Fruit fly (Drosophila melanogaster): ENCODE results near the gene Lip1.

The Lip1 gene

DNA sequence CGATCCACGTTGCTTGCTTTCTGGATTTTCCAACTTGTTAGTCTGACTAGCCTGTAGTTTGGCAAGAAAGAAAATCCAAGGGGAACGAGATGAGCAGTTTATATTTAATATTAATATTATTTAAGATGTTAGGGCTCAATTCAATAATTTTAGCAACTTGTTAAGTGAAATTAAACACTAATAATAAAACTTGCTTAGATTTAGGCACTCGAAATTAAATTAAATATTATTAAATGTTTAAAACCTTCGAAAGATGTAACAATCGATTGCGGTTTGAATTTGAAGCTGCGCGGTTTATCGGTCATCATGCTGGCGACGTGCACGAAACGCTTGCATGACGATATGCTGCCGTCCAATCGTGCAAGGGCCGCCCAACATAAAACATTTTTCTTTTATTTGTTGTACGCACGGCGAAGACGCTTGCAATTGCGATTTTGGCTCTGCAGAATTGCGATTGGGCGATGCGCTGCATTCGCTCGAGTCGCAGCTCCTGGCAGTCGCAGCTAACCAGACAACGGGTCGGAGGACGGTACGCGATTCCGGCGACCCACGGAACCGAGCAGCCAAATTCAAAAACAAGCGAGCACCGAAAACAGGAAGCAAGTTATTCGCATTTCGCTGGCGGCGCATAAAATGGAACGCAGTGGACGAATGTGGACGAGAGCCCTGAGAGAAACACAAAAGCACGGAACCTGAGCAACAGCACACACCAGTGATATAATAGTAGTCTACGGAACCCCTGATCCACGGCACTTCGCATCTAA lies 35.8 kb upstream of the Lip1 start, which contains the start of the genes Vha16-5 and CG12299 (continued):
- TF ChIP-seq CG10147 (GFP tag; optimal IDR thresholded peaks at IDR 0.05), result peak; percentile 26
- peak; percentile 86 for TF ChIP-seq CG12942 (GFP tag; optimal IDR thresholded peaks at IDR 0.05)
- TF ChIP-seq crol (GFP tag; IDR thresholded peaks at IDR 0.05), result 0 out of 2 replicates have a peak, but pooled peaks have one; percentile 12
- peak; percentile 72 for TF ChIP-seq CG12659 (GFP tag; optimal IDR thresholded peaks at IDR 0.05)
- TF ChIP-seq CG7271 (tag; optimal IDR thresholded peaks at IDR 0.05), result no peak
- TF ChIP-seq sd (tag; optimal IDR thresholded peaks at IDR 0.05), result no peak
- no peak for TF ChIP-seq fru (optimal IDR thresholded peaks at IDR 0.05)
- TF ChIP-seq trh (GFP tag; optimal IDR thresholded peaks at IDR 0.05), result peak; percentile 50
- TF ChIP-seq Sin3A (optimal IDR thresholded peaks at IDR 0.05), result no peak
- TF ChIP-seq CG4404 (GFP tag; IDR thresholded peaks at IDR 0.05), result peak; percentile 88
- no peak for TF ChIP-seq lov (optimal IDR thresholded peaks at IDR 0.05)
- peak; percentile 93 for TF ChIP-seq lov (GFP tag; IDR thresholded peaks at IDR 0.05)
- peak; percentile 88 for TF ChIP-seq knrl (GFP tag; IDR thresholded peaks at IDR 0.05; ENCODE audit: partially characterized antibody)
- TF ChIP-seq schlank (tag; optimal IDR thresholded peaks at IDR 0.05), result no peak
- peak; percentile 89 for TF ChIP-seq CG9609 (GFP tag; optimal IDR thresholded peaks at IDR 0.05)
- TF ChIP-seq Camta (GFP tag; optimal IDR thresholded peaks at IDR 0.05), result no peak
- no peak; the same call in none of the 2 replicates for TF ChIP-seq CG31441 (GFP tag; IDR thresholded peaks at IDR 0.05)
- TF ChIP-seq CG14667 (GFP tag; IDR thresholded peaks at IDR 0.05), result peak; percentile 70
- 0 out of 2 replicates have a peak, but pooled peaks have one; percentile 39 for TF ChIP-seq Gsc (GFP tag; IDR thresholded peaks at IDR 0.05)
- TF ChIP-seq CG2120 (GFP tag; optimal IDR thresholded peaks at IDR 0.05), result peak; percentile 93
- TF ChIP-seq CG18011 (GFP tag; optimal IDR thresholded peaks at IDR 0.05), result peak; percentile 83
- peak; percentile 64 for TF ChIP-seq cato (GFP tag; optimal IDR thresholded peaks at IDR 0.05; ENCODE audit: borderline replicate concordance)
- TF ChIP-seq vfl (GFP tag; optimal IDR thresholded peaks at IDR 0.05), result peak; percentile 84
- 0 out of 2 replicates have a peak, but pooled peaks have one; percentile 9 for TF ChIP-seq danr (GFP tag; IDR thresholded peaks at IDR 0.05)
- peak; percentile 70 for TF ChIP-seq jumu (GFP tag; optimal IDR thresholded peaks at IDR 0.05)
- TF ChIP-seq MBD-R2 (GFP tag; IDR thresholded peaks at IDR 0.05), result peak; percentile 90
- TF ChIP-seq grau (tag; optimal IDR thresholded peaks at IDR 0.05), result peak; percentile 68
- TF ChIP-seq Oaz (GFP tag; IDR thresholded peaks at IDR 0.05), result peak; percentile 78
- TF ChIP-seq pita (GFP tag; optimal IDR thresholded peaks at IDR 0.05), result no peak
- peak; percentile 70 for TF ChIP-seq Meics (GFP tag; optimal IDR thresholded peaks at IDR 0.05)
- peak; percentile 72; the same call in 1 of the 2 replicates for TF ChIP-seq Doc2 (GFP tag; IDR thresholded peaks at IDR 0.05)
- TF ChIP-seq bigmax (GFP tag; optimal IDR thresholded peaks at IDR 0.05), result no peak
- TF ChIP-seq oc (tag; optimal IDR thresholded peaks at IDR 0.05), result no peak
- peak; percentile 99 for TF ChIP-seq Med (GFP tag)
- peak; percentile 70 for TF ChIP-seq CG30020 (tag; optimal IDR thresholded peaks at IDR 0.05)
- TF ChIP-seq CG6254 (GFP tag; optimal IDR thresholded peaks at IDR 0.05), result no peak
- peak; percentile 83 for TF ChIP-seq fu2 (GFP tag; optimal IDR thresholded peaks at IDR 0.05)
- peak; percentile 87 for TF ChIP-seq CG14050 (GFP tag; IDR thresholded peaks at IDR 0.05)
- TF ChIP-seq CG3281 (GFP tag; optimal IDR thresholded peaks at IDR 0.05), result no peak
- TF ChIP-seq D19B (GFP tag; optimal IDR thresholded peaks at IDR 0.05), result no peak
- peak; percentile 82 for TF ChIP-seq disco-r (GFP tag; optimal IDR thresholded peaks at IDR 0.05)
- TF ChIP-seq Trl (optimal IDR thresholded peaks at IDR 0.05), result no peak
- peak; percentile 86 for TF ChIP-seq Trl (GFP tag; optimal IDR thresholded peaks at IDR 0.05)
- TF ChIP-seq Bgb (GFP tag; IDR thresholded peaks at IDR 0.05; ENCODE audit: partially characterized antibody), result peak; percentile 93
- TF ChIP-seq CG18599 (GFP tag; optimal IDR thresholded peaks at IDR 0.05), result no peak
- TF ChIP-seq maf-S (GFP tag; optimal IDR thresholded peaks at IDR 0.05), result peak; percentile 81
- TF ChIP-seq CG34224 (GFP tag; IDR thresholded peaks at IDR 0.05; ENCODE audit: partially characterized antibody), result peak; percentile 80
- peak; percentile 68 for TF ChIP-seq pzg (GFP tag; optimal IDR thresholded peaks at IDR 0.05)
- TF ChIP-seq CG1832 (GFP tag; optimal IDR thresholded peaks at IDR 0.05), result no peak
- peak; percentile 22 for TF ChIP-seq CG10431 (GFP tag; optimal IDR thresholded peaks at IDR 0.05)
